Worm (Caenorhabditis elegans): ENCODE measurements around the gene ZK637.14.

ce11 chrIII:8922061-8922460, 33.1 kb upstream of the ZK637.14 start:
- TF ChIP-seq W03F9.2 (tag; optimal IDR thresholded peaks at IDR 0.05) (no peak), him-1 (tag; optimal IDR thresholded peaks at IDR 0.05) (no peak)

All from whole organism, L4/young adult.